Fruit fly (Drosophila melanogaster): ENCODE data around the gene CG11898.

The CG11898 gene

dm6 chr3R:29164930-29165693 lies at the start of gene CG11898:
Gene CG11898 (plus strand): TSS chr3R:29165643.
- TF ChIP-seq toe (GFP tag; optimal IDR thresholded peaks at IDR 0.05) = no peak
- no peak for TF ChIP-seq pad (GFP tag; optimal IDR thresholded peaks at IDR 0.05)
- no peak for TF ChIP-seq CG12768 (GFP tag; optimal IDR thresholded peaks at IDR 0.05)
- TF ChIP-seq CG7101 (tag; optimal IDR thresholded peaks at IDR 0.05) = peak; percentile 55
- TF ChIP-seq kay (GFP tag; ENCODE audit: borderline replicate concordance) = no peak
- peak; percentile 2 for TF ChIP-seq CG5204 (GFP tag; optimal IDR thresholded peaks at IDR 0.05)
- peak; percentile 13 for TF ChIP-seq Mnt (GFP tag; optimal IDR thresholded peaks at IDR 0.05)
- peak; percentile 4 for TF ChIP-seq CG14711 (tag; optimal IDR thresholded peaks at IDR 0.05)
- peak; percentile 47 for TF ChIP-seq CG33017 (tag; optimal IDR thresholded peaks at IDR 0.05)
- TF ChIP-seq ovo (GFP tag; optimal IDR thresholded peaks at IDR 0.05) = no peak
- peak; percentile 17 for TF ChIP-seq CG11617 (GFP tag; optimal IDR thresholded peaks at IDR 0.05)

- TF ChIP-seq CG33017 (tag; optimal IDR thresholded peaks at IDR 0.05) (peak; percentile 12), CG1620 (GFP tag; optimal IDR thresholded peaks at IDR 0.05) (peak; percentile 12), ovo (GFP tag; optimal IDR thresholded peaks at IDR 0.05) (no peak), kay (GFP tag; ENCODE audit: borderline replicate concordance) (no peak), CG5204 (GFP tag; optimal IDR thresholded peaks at IDR 0.05) (no peak), tj (GFP tag; optimal IDR thresholded peaks at IDR 0.05) (no peak), cic (GFP tag; optimal IDR thresholded peaks at IDR 0.05) (peak; percentile 37), CG7101 (tag; optimal IDR thresholded peaks at IDR 0.05) (peak; percentile 57), pad (GFP tag; optimal IDR thresholded peaks at IDR 0.05) (peak; percentile 52), bab1 (GFP tag; optimal IDR thresholded peaks at IDR 0.05) (peak; percentile 47), Crg-1 (GFP tag; optimal IDR thresholded peaks at IDR 0.05) (peak; percentile 40), toe (GFP tag; optimal IDR thresholded peaks at IDR 0.05) (no peak), Clk (GFP tag; optimal IDR thresholded peaks at IDR 0.05) (no peak), CG12768 (GFP tag; optimal IDR thresholded peaks at IDR 0.05) (peak; percentile 44), cnc (optimal IDR thresholded peaks at IDR 0.05) (no peak), CG14711 (tag; optimal IDR thresholded peaks at IDR 0.05) (peak; percentile 34), Hr96 (GFP tag; optimal IDR thresholded peaks at IDR 0.05) (peak; percentile 40), CG7045 (GFP tag; optimal IDR thresholded peaks at IDR 0.05) (no peak), Mnt (GFP tag; optimal IDR thresholded peaks at IDR 0.05) (peak; percentile 58), CG11617 (GFP tag; optimal IDR thresholded peaks at IDR 0.05) (no peak)
These were observed 49.2 kb upstream of the CG11898 start, which contains the start of gene Atg14 for dm6 chr3R:29116167-29116725. Gene Atg14 (plus strand): TSS chr3R:29116391.

- TF ChIP-seq ovo (GFP tag; optimal IDR thresholded peaks at IDR 0.05) = peak; percentile 68
- peak; percentile 71 for TF ChIP-seq CG7045 (GFP tag; optimal IDR thresholded peaks at IDR 0.05)
- TF ChIP-seq CG33017 (tag; optimal IDR thresholded peaks at IDR 0.05) = peak; percentile 45
- peak; percentile 77 for TF ChIP-seq bab1 (GFP tag; optimal IDR thresholded peaks at IDR 0.05)
- TF ChIP-seq toe (GFP tag; optimal IDR thresholded peaks at IDR 0.05) = peak; percentile 92
- TF ChIP-seq Clk (GFP tag; optimal IDR thresholded peaks at IDR 0.05) = peak; percentile 88
- peak; percentile 30 for TF ChIP-seq CG14711 (tag; optimal IDR thresholded peaks at IDR 0.05)
- TF ChIP-seq Hr96 (GFP tag; optimal IDR thresholded peaks at IDR 0.05) = peak; percentile 87
- TF ChIP-seq CG5204 (GFP tag; optimal IDR thresholded peaks at IDR 0.05) = no peak
- TF ChIP-seq cic (GFP tag; optimal IDR thresholded peaks at IDR 0.05) = peak; percentile 65
- peak; percentile 84 for TF ChIP-seq Mnt (GFP tag; optimal IDR thresholded peaks at IDR 0.05)
- peak; percentile 66 for TF ChIP-seq pad (GFP tag; optimal IDR thresholded peaks at IDR 0.05)
- TF ChIP-seq kay (GFP tag; ENCODE audit: borderline replicate concordance) = no peak
- peak; percentile 95 for TF ChIP-seq tj (GFP tag; optimal IDR thresholded peaks at IDR 0.05)
- TF ChIP-seq cnc (optimal IDR thresholded peaks at IDR 0.05) = no peak
- TF ChIP-seq Crg-1 (GFP tag; optimal IDR thresholded peaks at IDR 0.05) = peak; percentile 75
- TF ChIP-seq CG12768 (GFP tag; optimal IDR thresholded peaks at IDR 0.05) = peak; percentile 59
- TF ChIP-seq CG11617 (GFP tag; optimal IDR thresholded peaks at IDR 0.05) = peak; percentile 76
- TF ChIP-seq CG7101 (tag; optimal IDR thresholded peaks at IDR 0.05) = peak; percentile 70
- TF ChIP-seq CG1620 (GFP tag; optimal IDR thresholded peaks at IDR 0.05) = peak; percentile 76
These were observed 42.4 kb upstream of the CG11898 start, which contains the start of the genes yem and Ctl2 for dm6 chr3R:29122817-29123611. Gene yem (minus strand): TSS chr3R:29122879. Gene Ctl2 (plus strand): TSS chr3R:29123370.

- TF ChIP-seq bab1 (GFP tag; optimal IDR thresholded peaks at IDR 0.05) = peak; percentile 65
- TF ChIP-seq CG11617 (GFP tag; optimal IDR thresholded peaks at IDR 0.05) = peak; percentile 4
- TF ChIP-seq CG7045 (GFP tag; optimal IDR thresholded peaks at IDR 0.05) = peak; percentile 16
- TF ChIP-seq CG5204 (GFP tag; optimal IDR thresholded peaks at IDR 0.05) = no peak
- TF ChIP-seq toe (GFP tag; optimal IDR thresholded peaks at IDR 0.05) = no peak
- TF ChIP-seq Hr96 (GFP tag; optimal IDR thresholded peaks at IDR 0.05) = no peak
- peak; percentile 88 for TF ChIP-seq pad (GFP tag; optimal IDR thresholded peaks at IDR 0.05)
- peak; percentile 23 for TF ChIP-seq Crg-1 (GFP tag; optimal IDR thresholded peaks at IDR 0.05)
- TF ChIP-seq Mnt (GFP tag; optimal IDR thresholded peaks at IDR 0.05) = peak; percentile 18
- TF ChIP-seq CG7101 (tag; optimal IDR thresholded peaks at IDR 0.05) = peak; percentile 81
- peak; percentile 72 for TF ChIP-seq CG14711 (tag; optimal IDR thresholded peaks at IDR 0.05)
- peak; percentile 74 for TF ChIP-seq CG33017 (tag; optimal IDR thresholded peaks at IDR 0.05)
These were observed 41.3 kb upstream of the CG11898 start for dm6 chr3R:29124128-29124527.
